Fruit fly (Drosophila melanogaster): ENCODE results near the gene Pgk.

- TF ChIP-seq CG8478 (optimal IDR thresholded peaks at IDR 0.05) (no peak), CTCF (optimal IDR thresholded peaks at IDR 0.05) (no peak)
Measured at dm6 chr2L:2753789-2754436, 1.0 kb upstream of the Pgk start.
